Fruit fly (Drosophila melanogaster) whole organism, embryonic: ENCODE measurements around the gene CG2747.

Source experiments
- Bteb2 ChIP-seq: fragments of 200-800 bp; sonication (Bioruptor generic); optimal IDR thresholded peaks from 2 replicates; lab custom pipeline; 2016; ENCODE audit warnings: missing biosample characterization, missing genetic modification characterization
- CG10431 ChIP-seq: fragments of 200-800 bp; sonication (Bioruptor generic); optimal IDR thresholded peaks from 3 replicates; lab custom pipeline; 2018; ENCODE audit warnings: missing biosample characterization, mild to moderate bottlenecking, missing genetic modification characterization
- CG11723 ChIP-seq: fragments of 200-800 bp; sonication (Bioruptor generic); optimal IDR thresholded peaks from 2 replicates; lab custom pipeline; 2017; ENCODE audit warnings: missing biosample characterization, mild to moderate bottlenecking, missing genetic modification characterization
- CG12299 ChIP-seq: fragments of 200-800 bp; sonication (Bioruptor generic); optimal IDR thresholded peaks from 2 replicates; lab custom pipeline; 2018; ENCODE audit warnings: missing biosample characterization, mild to moderate bottlenecking, missing genetic modification characterization
- CG13624 ChIP-seq: fragments of 200-800 bp; sonication (Bioruptor generic); optimal IDR thresholded peaks from 2 replicates; lab custom pipeline; 2016; ENCODE audit warnings: missing biosample characterization, missing genetic modification characterization
- CG14860 ChIP-seq: fragments of 200-800 bp; sonication (Bioruptor generic); IDR thresholded peaks from 3 replicates; pipeline ENCODE4 v1.3.6; 2022; ENCODE audit warnings: missing biosample characterization, missing genetic modification characterization; ENCODE audit not compliant: partially characterized antibody
- CG15601 ChIP-seq: fragments of 200-800 bp; sonication (Bioruptor generic); optimal IDR thresholded peaks from 3 replicates; lab custom pipeline; 2019; ENCODE audit warnings: missing biosample characterization, mild to moderate bottlenecking, missing genetic modification characterization, moderate library complexity
- CG16779 ChIP-seq: fragments of 200-800 bp; sonication (Bioruptor generic); IDR thresholded peaks from 2 replicates; pipeline ENCODE4 v1.3.6; 2022; ENCODE audit warnings: missing biosample characterization, missing genetic modification characterization
- CG18476 ChIP-seq: fragments of 200-800 bp; sonication (Bioruptor generic); optimal IDR thresholded peaks from 2 replicates; lab custom pipeline; 2016; ENCODE audit warnings: missing biosample characterization, mild to moderate bottlenecking, missing genetic modification characterization
- CG2202 ChIP-seq: fragments of 200-800 bp; sonication (Bioruptor generic); optimal IDR thresholded peaks from 2 replicates; lab custom pipeline; 2018; ENCODE audit warnings: missing biosample characterization, mild to moderate bottlenecking, missing genetic modification characterization
- CG2678 ChIP-seq: fragments of 200-800 bp; sonication (Bioruptor generic); optimal IDR thresholded peaks from 3 replicates; lab custom pipeline; 2019; ENCODE audit warnings: missing biosample characterization, mild to moderate bottlenecking, missing genetic modification characterization, moderate library complexity
- CG2875 ChIP-seq: fragments of 200-800 bp; sonication (Bioruptor generic); optimal IDR thresholded peaks from 2 replicates; lab custom pipeline; 2017; ENCODE audit warnings: missing biosample characterization, mild to moderate bottlenecking, missing genetic modification characterization, missing genetic modification reagents
- CG42726 ChIP-seq: fragments of 200-800 bp; sonication (Bioruptor generic); IDR thresholded peaks from 2 replicates; pipeline ENCODE4 v1.3.6; 2022; ENCODE audit warnings: missing biosample characterization, missing genetic modification characterization; ENCODE audit not compliant: partially characterized antibody
- CG4328 ChIP-seq: fragments of 200-800 bp; sonication (Bioruptor generic); optimal IDR thresholded peaks from 3 replicates; lab custom pipeline; 2017; ENCODE audit warnings: missing biosample characterization, missing genetic modification reagents, missing genetic modification characterization
- CG4854 ChIP-seq: fragments of 200-800 bp; sonication (Bioruptor generic); optimal IDR thresholded peaks from 2 replicates; lab custom pipeline; 2016; ENCODE audit warnings: missing biosample characterization, missing genetic modification characterization, inconsistent platforms
- CG6175 ChIP-seq: fragments of 200-800 bp; sonication (Bioruptor generic); IDR thresholded peaks from 3 replicates; pipeline ENCODE4 v1.3.6; 2022; ENCODE audit warnings: missing biosample characterization, missing genetic modification characterization
- CG9727 ChIP-seq: fragments of 200-800 bp; sonication (Bioruptor generic); optimal IDR thresholded peaks from 3 replicates; lab custom pipeline; 2017; ENCODE audit warnings: missing biosample characterization, mild to moderate bottlenecking, missing genetic modification characterization
- CG9817 ChIP-seq: fragments of 200-800 bp; sonication (Bioruptor generic); optimal IDR thresholded peaks from 2 replicates; lab custom pipeline; 2018; ENCODE audit warnings: missing biosample characterization, mild to moderate bottlenecking, missing genetic modification characterization, moderate library complexity
- Dek ChIP-seq: fragments of 200-800 bp; sonication (Bioruptor generic); optimal IDR thresholded peaks from 3 replicates; lab custom pipeline; 2019; ENCODE audit warnings: missing biosample characterization, mild to moderate bottlenecking, missing genetic modification characterization, moderate library complexity
- Doc3 ChIP-seq: fragments of 200-800 bp; sonication (Bioruptor generic); IDR thresholded peaks from 3 replicates; pipeline ENCODE4 v1.3.6; 2022; ENCODE audit warnings: missing biosample characterization, missing genetic modification characterization; ENCODE audit not compliant: partially characterized antibody
- E2f1 ChIP-seq: fragments of 200-800 bp; sonication (Bioruptor generic); IDR thresholded peaks from 2 replicates; pipeline ENCODE4 v1.3.6; 2022; ENCODE audit warnings: missing biosample characterization, missing genetic modification characterization
- Gsc ChIP-seq: fragments of 200-800 bp; sonication (Bioruptor generic); IDR thresholded peaks from 2 replicates; pipeline ENCODE4 v1.3.6; 2022; ENCODE audit warnings: missing biosample characterization, missing genetic modification characterization
- Gug ChIP-seq: fragments of 200-800 bp; sonication (Bioruptor generic); IDR thresholded peaks from 4 replicates; pipeline ENCODE4 v1.3.6; 2022; ENCODE audit warnings: missing biosample characterization, missing genetic modification characterization
- NC2β ChIP-seq: fragments of 200-800 bp; sonication (Bioruptor generic); optimal IDR thresholded peaks from 2 replicates; lab custom pipeline; 2016; ENCODE audit warnings: missing biosample characterization, missing genetic modification characterization
- NFAT ChIP-seq: fragments of 200-800 bp; sonication (Bioruptor generic); IDR thresholded peaks from 2 replicates; pipeline ENCODE4 v1.3.6; 2022; ENCODE audit warnings: missing biosample characterization, missing genetic modification characterization
- NfI ChIP-seq: fragments of 200-800 bp; sonication (Bioruptor generic); optimal IDR thresholded peaks from 3 replicates; lab custom pipeline; 2018; ENCODE audit warnings: missing biosample characterization, mild to moderate bottlenecking, missing genetic modification characterization, moderate library complexity
- Optix ChIP-seq: fragments of 200-800 bp; sonication (Bioruptor generic); IDR thresholded peaks from 3 replicates; pipeline ENCODE4 v1.3.6; 2022; ENCODE audit warnings: missing biosample characterization, missing genetic modification characterization
- Six4 ChIP-seq: fragments of 200-800 bp; sonication (Bioruptor generic); optimal IDR thresholded peaks from 2 replicates; lab custom pipeline; 2016; ENCODE audit warnings: missing biosample characterization, missing genetic modification characterization
- Taf1 ChIP-seq: fragments of 200-800 bp; sonication (Bioruptor generic); IDR thresholded peaks from 2 replicates; pipeline ENCODE4 v1.3.6; 2022; ENCODE audit warnings: missing biosample characterization, missing genetic modification characterization
- al ChIP-seq: fragments of 200-800 bp; sonication (Bioruptor generic); IDR thresholded peaks from 2 replicates; pipeline ENCODE4 v1.3.6; 2022; ENCODE audit warnings: missing biosample characterization, missing genetic modification characterization
- cas ChIP-seq: fragments of 200-800 bp; sonication (Bioruptor generic); IDR thresholded peaks from 2 replicates; pipeline ENCODE4 v1.3.6; 2022; ENCODE audit warnings: missing biosample characterization, missing genetic modification characterization
- cato ChIP-seq: fragments of 200-800 bp; sonication (Bioruptor generic); optimal IDR thresholded peaks from 2 replicates; lab custom pipeline; 2016; ENCODE audit warnings: missing biosample characterization, missing genetic modification characterization, borderline replicate concordance
- cg ChIP-seq: fragments of 200-800 bp; sonication (Bioruptor generic); optimal IDR thresholded peaks from 3 replicates; lab custom pipeline; 2019; ENCODE audit warnings: missing biosample characterization, mild to moderate bottlenecking, missing genetic modification characterization, moderate library complexity
- corto ChIP-seq: fragments of 200-800 bp; sonication (Bioruptor generic); optimal IDR thresholded peaks from 2 replicates; lab custom pipeline; 2016; ENCODE audit warnings: missing biosample characterization, mild to moderate bottlenecking, missing genetic modification characterization, moderate library complexity
- crol ChIP-seq: fragments of 200-800 bp; sonication (Bioruptor generic); IDR thresholded peaks from 2 replicates; pipeline ENCODE4 v1.3.6; 2022; ENCODE audit warnings: missing biosample characterization, missing genetic modification characterization
- dysf ChIP-seq: fragments of 200-800 bp; sonication (Bioruptor generic); IDR thresholded peaks from 3 replicates; pipeline ENCODE4 v1.3.6; 2022; ENCODE audit warnings: missing biosample characterization, missing genetic modification characterization
- en ChIP-seq: fragments of 200-800 bp; sonication (Bioruptor generic); optimal IDR thresholded peaks from 2 replicates; lab custom pipeline; 2016; ENCODE audit warnings: missing biosample characterization, missing genetic modification characterization
- lbe ChIP-seq: fragments of 200-800 bp; sonication (Bioruptor generic); optimal IDR thresholded peaks from 2 replicates; lab custom pipeline; 2016; ENCODE audit warnings: missing biosample characterization, mild to moderate bottlenecking, missing genetic modification characterization
- lmd ChIP-seq: fragments of 200-800 bp; sonication (Bioruptor generic); IDR thresholded peaks from 2 replicates; pipeline ENCODE4 v1.3.6; 2022; ENCODE audit warnings: missing biosample characterization, missing genetic modification characterization
- maf-S ChIP-seq: fragments of 200-800 bp; sonication (Bioruptor generic); optimal IDR thresholded peaks from 2 replicates; lab custom pipeline; 2016; ENCODE audit warnings: missing biosample characterization, missing genetic modification characterization
- pb ChIP-seq: fragments of 200-800 bp; sonication (Bioruptor generic); optimal IDR thresholded peaks from 3 replicates; lab custom pipeline; 2016; ENCODE audit warnings: missing biosample characterization, missing genetic modification characterization
- prd ChIP-seq, 3 experiments: fragments of >200 bp in 2 of 3; fragments of 200-800 bp in 1 of 3; sonication (Bioruptor generic) in 1 of 3; optimal IDR thresholded peaks in 2 of 3; IDR thresholded peaks in 1 of 3; 2 replicates in 2 of 3; 3 replicates in 1 of 3; pipeline versions ENCODE4 v1.3.6 to Lab custom; 2017 to 2022; ENCODE audit warnings: missing biosample characterization in 1 of 3, missing genetic modification characterization in 1 of 3
- pzg ChIP-seq: fragments of 200-800 bp; sonication (Bioruptor generic); optimal IDR thresholded peaks from 3 replicates; lab custom pipeline; 2018; ENCODE audit warnings: missing biosample characterization, mild to moderate bottlenecking, missing genetic modification characterization, moderate library complexity
- ro ChIP-seq: fragments of 200-800 bp; sonication (Bioruptor generic); IDR thresholded peaks from 2 replicates; pipeline ENCODE4 v1.3.6; 2022; ENCODE audit warnings: missing biosample characterization, missing genetic modification characterization
- sisA ChIP-seq: fragments of 200-800 bp; sonication (Bioruptor generic); IDR thresholded peaks from 2 replicates; pipeline ENCODE4 v1.3.6; 2022; ENCODE audit warnings: missing biosample characterization, missing genetic modification characterization
- unc-4 ChIP-seq: fragments of 200-800 bp; sonication (Bioruptor generic); IDR thresholded peaks from 2 replicates; pipeline ENCODE4 v1.3.6; 2022; ENCODE audit warnings: missing biosample characterization, missing genetic modification characterization; ENCODE audit not compliant: partially characterized antibody
- usp ChIP-seq: fragments of >200 bp; optimal IDR thresholded peaks from 2 replicates; lab custom pipeline; 2017; ENCODE audit warnings: missing biosample characterization, missing genetic modification characterization
- vfl ChIP-seq: fragments of 200-800 bp; sonication (Bioruptor generic); optimal IDR thresholded peaks from 2 replicates; lab custom pipeline; 2016; ENCODE audit warnings: missing biosample characterization, missing genetic modification characterization
- zen ChIP-seq: fragments of 200-800 bp; sonication (Bioruptor generic); optimal IDR thresholded peaks from 3 replicates; lab custom pipeline; 2018; ENCODE audit warnings: missing biosample characterization, mild to moderate bottlenecking, missing genetic modification characterization, moderate library complexity
- zfh1 ChIP-seq: fragments of 200-800 bp; sonication (Bioruptor generic); IDR thresholded peaks from 3 replicates; pipeline ENCODE4 v1.3.6; 2022; ENCODE audit warnings: missing biosample characterization, missing genetic modification characterization

Gene CG2747

DNA sequence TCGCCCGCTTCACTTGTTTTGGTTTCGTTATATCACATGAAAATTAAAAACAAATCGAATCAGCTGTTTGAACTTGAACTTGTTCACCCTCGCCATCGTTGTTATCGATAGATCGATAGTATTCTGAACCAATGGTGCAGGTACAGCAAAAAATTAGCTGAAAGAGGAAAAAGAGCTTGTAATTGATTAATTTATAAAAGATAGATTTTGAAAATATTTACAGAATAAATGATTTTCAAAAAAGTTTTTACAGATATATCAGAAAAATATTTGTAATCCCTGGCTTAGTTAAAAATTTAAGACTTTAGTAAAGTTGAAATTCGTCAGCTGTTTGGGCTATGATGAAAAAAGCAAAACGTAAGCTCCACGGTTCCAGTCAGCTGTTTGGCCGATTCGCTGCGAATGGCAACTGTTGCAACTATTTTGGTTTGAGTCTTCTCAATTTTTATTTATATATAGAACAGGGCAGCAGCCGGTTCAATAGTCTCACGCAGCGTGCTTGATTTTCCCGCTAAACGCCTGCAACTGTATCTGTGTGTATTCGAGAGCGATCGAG is 2.4 kb upstream of the CG2747 start, which contains the start of the genes CG11035 and unc-45 (continued):
- TF ChIP-seq Gsc (GFP tag; lab: Robert Waterston, UW): no peak
- TF ChIP-seq cg (GFP tag; lab: Kevin White, UChicago): peak; percentile 46
- TF ChIP-seq cas (GFP tag; lab: Robert Waterston, UW): peak; percentile 50; the same call in 1 of the 2 replicates
- no peak for TF ChIP-seq CG42726 (GFP tag; lab: Robert Waterston, UW)
- peak; percentile 36 for TF ChIP-seq CG13624 (GFP tag; lab: Kevin White, UChicago)
- TF ChIP-seq NFAT: no peak
- peak; percentile 65 for TF ChIP-seq lbe (GFP tag; lab: Kevin White, UChicago)
- TF ChIP-seq usp (GFP tag; lab: Kevin White, UChicago): no peak
- TF ChIP-seq maf-S: no peak
- no peak for TF ChIP-seq prd (optimal IDR thresholded peaks at IDR 0.05; lab: Kevin White, UChicago)
- peak; percentile 64; the same call in 2 of the 3 replicates for TF ChIP-seq prd (GFP tag; IDR thresholded peaks at IDR 0.05; lab: Robert Waterston, UW)
- no peak for TF ChIP-seq Gug (GFP tag; lab: Robert Waterston, UW)
- peak; percentile 56 for TF ChIP-seq CG9727
- peak; percentile 22 for TF ChIP-seq Dek (tag; lab: Kevin White, UChicago)
- TF ChIP-seq en: no peak
- TF ChIP-seq Bteb2: no peak
- TF ChIP-seq CG6175 (GFP tag; lab: Robert Waterston, UW): no peak
- no peak for TF ChIP-seq CG11723 (GFP tag; lab: Kevin White, UChicago)
- TF ChIP-seq CG14860 (GFP tag; lab: Robert Waterston, UW): peak; percentile 75
- TF ChIP-seq unc-4 (GFP tag; lab: Robert Waterston, UW): peak; percentile 78
- TF ChIP-seq CG2678: no peak
- TF ChIP-seq ro (GFP tag; lab: Robert Waterston, UW): no peak
- peak; percentile 68 for TF ChIP-seq Doc3 (GFP tag; lab: Robert Waterston, UW)
- no peak for TF ChIP-seq CG4854 (GFP tag; lab: Kevin White, UChicago)
- TF ChIP-seq CG4328 (GFP tag; lab: Kevin White, UChicago): peak; percentile 54
- peak; percentile 30 for TF ChIP-seq Six4
- no peak for TF ChIP-seq E2f1
- TF ChIP-seq NC2β (GFP tag; lab: Kevin White, UChicago): peak; percentile 11
- no peak for TF ChIP-seq Optix (GFP tag; lab: Robert Waterston, UW)
- no peak for TF ChIP-seq CG16779
- TF ChIP-seq CG10431: peak; percentile 16
- TF ChIP-seq crol (GFP tag; lab: Robert Waterston, UW): no peak
- no peak for TF ChIP-seq CG12299 (tag; lab: Kevin White, UChicago)
- TF ChIP-seq CG18476 (GFP tag; lab: Kevin White, UChicago): peak; percentile 15
- TF ChIP-seq dysf (GFP tag; lab: Robert Waterston, UW): no peak
- no peak for TF ChIP-seq CG2202
- TF ChIP-seq corto (GFP tag; lab: Kevin White, UChicago): no peak
- TF ChIP-seq zen (tag; lab: Kevin White, UChicago): peak; percentile 21
- TF ChIP-seq sisA: peak; percentile 39
- peak; percentile 35; the same call in 1 of the 2 replicates for TF ChIP-seq al (GFP tag; lab: Robert Waterston, UW)
- TF ChIP-seq lmd (GFP tag; lab: Robert Waterston, UW): peak; percentile 15; the same call in 1 of the 2 replicates
- TF ChIP-seq Taf1 (GFP tag; lab: Robert Waterston, UW): no peak
- no peak for TF ChIP-seq vfl
- no peak for TF ChIP-seq pb (GFP tag; lab: Kevin White, UChicago)
- no peak for TF ChIP-seq zfh1 (GFP tag; lab: Robert Waterston, UW)
- TF ChIP-seq NfI (GFP tag; lab: Kevin White, UChicago): peak; percentile 44
- TF ChIP-seq CG2875 (GFP tag; lab: Kevin White, UChicago): no peak
- TF ChIP-seq pzg: peak; percentile 57
- no peak for TF ChIP-seq cato (GFP tag; lab: Kevin White, UChicago)
- TF ChIP-seq CG9817 (tag; lab: Kevin White, UChicago): peak; percentile 17
- TF ChIP-seq CG15601 (tag; lab: Kevin White, UChicago): peak; percentile 32
